Fruit fly (Drosophila melanogaster) whole organism: ENCODE measurements around the gene CG17010.

ENCODE experiments used
- Dll ChIP-seq: fragments of >200 bp; optimal IDR thresholded peaks from 2 replicates; lab custom pipeline; 2017
- pan ChIP-seq: fragments of >200 bp; optimal IDR thresholded peaks from 2 replicates; lab custom pipeline; 2017
- psq ChIP-seq: fragments of >200 bp; optimal IDR thresholded peaks from 2 replicates; lab custom pipeline; 2017
- usp ChIP-seq: fragments of >200 bp; optimal IDR thresholded peaks from 2 replicates; lab custom pipeline; 2017; ENCODE audit warnings: missing biosample characterization, missing genetic modification characterization, mixed read lengths

- TF ChIP-seq usp (GFP tag; lab: Kevin White, UChicago) (no peak), pan (lab: Kevin White, UChicago) (no peak), psq (lab: Kevin White, UChicago) (no peak), Dll (no peak)
These were observed 8.4 kb upstream of the CG17010 start for dm6 chr2L:12347862-12348261.
